Worm (Caenorhabditis elegans) whole organism, L4 larva: Measurements from ENCODE around the gene F57H12.5.

Experiments
- F26F4.8 ChIP-seq: fragments of 200-800 bp; sonication (Bioruptor generic); conservative IDR thresholded peaks from 2 replicates; pipeline ENCODE4 v1.3.6; 2022; ENCODE audit warnings: missing genetic modification characterization, missing compliant biosample characterization
- Y75B8A.6 ChIP-seq: fragments of 200-800 bp; sonication (Bioruptor generic); IDR thresholded peaks from 2 replicates; pipeline ENCODE4 v1.3.6; 2022; ENCODE audit warnings: missing genetic modification reagents, missing genetic modification characterization, missing compliant biosample characterization
- aha-1 ChIP-seq: fragments of 150-350 bp; peaks from one replicate; lab custom pipeline; 2014; ENCODE audit warnings: missing biosample characterization, missing genetic modification characterization
- ama-1 ChIP-seq: fragments of 150-350 bp; optimal IDR thresholded peaks from 2 replicates; lab custom pipeline; 2014; ENCODE audit warnings: inconsistent platforms, mixed read lengths
- attf-4 ChIP-seq: sonication (generic microtip); optimal IDR thresholded peaks from 3 replicates; lab custom pipeline; 2017; ENCODE audit warnings: missing biosample characterization, missing genetic modification characterization
- ceh-62 ChIP-seq: sonication (generic microtip); optimal IDR thresholded peaks from 2 replicates; lab custom pipeline; 2017; ENCODE audit warnings: missing biosample characterization, missing genetic modification characterization
- cey-2 ChIP-seq: sonication (generic microtip); optimal IDR thresholded peaks from 3 replicates; lab custom pipeline; 2017; ENCODE audit warnings: missing genetic modification characterization, mild to moderate bottlenecking, missing compliant biosample characterization, antibody characterized with exemption, borderline replicate concordance; ENCODE audit not compliant: insufficient read depth
- daf-12 ChIP-seq: fragments of 150-350 bp; optimal IDR thresholded peaks from 2 replicates; lab custom pipeline; 2014; ENCODE audit warnings: missing biosample characterization, missing genetic modification reagents, missing genetic modification characterization
- daf-16 ChIP-seq, 3 experiments: sonication (generic microtip); optimal IDR thresholded peaks; 2 replicates each; lab custom pipeline; 2016 to 2017; ENCODE audit warnings: missing genetic modification characterization in 3 of 3, missing genetic modification reagents in 3 of 3, mild to moderate bottlenecking in 2 of 3, missing compliant biosample characterization in 2 of 3, missing biosample characterization in 1 of 3, moderate library complexity in 1 of 3
- daf-8 ChIP-seq: fragments of 200-800 bp; sonication (Bioruptor generic); IDR thresholded peaks from 2 replicates; pipeline ENCODE4 v1.3.6; 2022; ENCODE audit warnings: missing genetic modification characterization, missing compliant biosample characterization
- dmd-6 ChIP-seq: fragments of 200-800 bp; sonication (Bioruptor generic); IDR thresholded peaks from 2 replicates; pipeline ENCODE4 v1.3.6; 2022; ENCODE audit warnings: missing genetic modification reagents, missing genetic modification characterization, missing compliant biosample characterization
- dmd-9 ChIP-seq: fragments of 200-800 bp; sonication (Bioruptor generic); IDR thresholded peaks from 2 replicates; pipeline ENCODE4 v1.3.6; 2022; ENCODE audit warnings: missing genetic modification reagents, missing genetic modification characterization, missing compliant biosample characterization
- dpl-1 ChIP-seq: fragments of 150-350 bp; optimal IDR thresholded peaks from 2 replicates; lab custom pipeline; 2014; ENCODE audit warnings: missing biosample characterization, missing genetic modification reagents, missing genetic modification characterization
- dve-1 ChIP-seq: sonication (generic microtip); optimal IDR thresholded peaks from 2 replicates; lab custom pipeline; 2017; ENCODE audit warnings: antibody characterized with exemption, mild to moderate bottlenecking, missing genetic modification characterization, missing compliant biosample characterization; ENCODE audit not compliant: insufficient read depth
- egl-43 ChIP-seq: fragments of 200-800 bp; sonication (Bioruptor generic); IDR thresholded peaks from 2 replicates; pipeline ENCODE4 v1.3.6; 2022; ENCODE audit warnings: missing genetic modification reagents, missing genetic modification characterization, missing compliant biosample characterization
- hlh-11 ChIP-seq: fragments of 200-800 bp; sonication (Bioruptor generic); optimal IDR thresholded peaks from 2 replicates; lab custom pipeline; 2018; ENCODE audit warnings: mild to moderate bottlenecking, missing genetic modification characterization, missing compliant biosample characterization
- lim-7 ChIP-seq: fragments of 200-800 bp; sonication (Bioruptor generic); IDR thresholded peaks from 2 replicates; pipeline ENCODE4 v1.3.6; 2022; ENCODE audit warnings: missing genetic modification characterization, missing compliant biosample characterization
- lin-15B ChIP-seq: fragments of 150-350 bp; sonication (generic microtip); optimal IDR thresholded peaks from 3 replicates; lab custom pipeline; 2014; ENCODE audit warnings: missing biosample characterization, missing genetic modification characterization
- lin-29 ChIP-seq: fragments of 200-800 bp; sonication (Bioruptor generic); IDR thresholded peaks from 2 replicates; pipeline ENCODE4 v1.3.6; 2022; ENCODE audit warnings: missing genetic modification reagents, missing genetic modification characterization, missing compliant biosample characterization
- lin-39 ChIP-seq: fragments of 150-350 bp; optimal IDR thresholded peaks from 2 replicates; lab custom pipeline; 2014; ENCODE audit warnings: missing biosample characterization, missing genetic modification reagents, missing genetic modification characterization
- lsy-2 ChIP-seq, 2 experiments: fragments of 150-350 bp in 1 of 2; sonication (generic microtip) in 1 of 2; optimal IDR thresholded peaks; 2 replicates each; lab custom pipeline; 2014 to 2017; ENCODE audit warnings: missing biosample characterization in 2 of 2, missing genetic modification characterization in 2 of 2
- madf-5 ChIP-seq, 2 experiments: fragments of 200-800 bp; sonication (Bioruptor generic); IDR thresholded peaks; 2 replicates each; pipeline ENCODE4 v1.3.6; 2022; ENCODE audit warnings: missing compliant biosample characterization in 2 of 2, missing genetic modification characterization in 2 of 2
- mdl-1 ChIP-seq, 2 experiments: fragments of 150-350 bp in 1 of 2; sonication (generic microtip) in 1 of 2; optimal IDR thresholded peaks; 2 replicates each; lab custom pipeline; 2014 to 2017; ENCODE audit warnings: missing biosample characterization in 2 of 2, missing genetic modification characterization in 2 of 2
- mep-1 ChIP-seq: fragments of 150-350 bp; sonication (generic microtip); optimal IDR thresholded peaks from 3 replicates; lab custom pipeline; 2014; ENCODE audit warnings: missing biosample characterization, missing genetic modification characterization
- mes-2 ChIP-seq: sonication (generic microtip); optimal IDR thresholded peaks from 2 replicates; lab custom pipeline; 2016; ENCODE audit warnings: missing genotype, mild to moderate bottlenecking, missing genetic modification characterization, missing compliant biosample characterization; ENCODE audit not compliant: poor library complexity, severe bottlenecking
- nhr-237 ChIP-seq: sonication (generic microtip); optimal IDR thresholded peaks from 2 replicates; lab custom pipeline; 2017; ENCODE audit warnings: missing biosample characterization, missing genetic modification characterization
- nhr-28 ChIP-seq: fragments of 150-350 bp; optimal IDR thresholded peaks from 2 replicates; lab custom pipeline; 2014; ENCODE audit warnings: missing biosample characterization, missing genetic modification characterization
- nhr-6 ChIP-seq: fragments of 150-350 bp; optimal IDR thresholded peaks from 2 replicates; lab custom pipeline; 2014; ENCODE audit warnings: missing biosample characterization, missing genetic modification characterization
- nhr-77 ChIP-seq: fragments of 150-350 bp; optimal IDR thresholded peaks from 2 replicates; lab custom pipeline; 2014; ENCODE audit warnings: missing biosample characterization, missing genetic modification characterization
- php-3 ChIP-seq: fragments of 200-800 bp; sonication (Bioruptor generic); IDR thresholded peaks from 2 replicates; pipeline ENCODE4 v1.3.6; 2022; ENCODE audit warnings: missing genetic modification reagents, missing genetic modification characterization, missing compliant biosample characterization
- rbr-2 ChIP-seq: sonication (generic microtip); optimal IDR thresholded peaks from 2 replicates; lab custom pipeline; 2016; ENCODE audit warnings: missing genotype, missing genetic modification characterization, missing compliant biosample characterization
- saeg-2 ChIP-seq: fragments of 200-800 bp; sonication (Bioruptor generic); IDR thresholded peaks from 2 replicates; pipeline ENCODE4 v1.3.6; 2022; ENCODE audit warnings: missing genetic modification reagents, missing genetic modification characterization, missing compliant biosample characterization
- sdz-12 ChIP-seq: fragments of 200-800 bp; sonication (Bioruptor generic); optimal IDR thresholded peaks from 2 replicates; lab custom pipeline; 2018; ENCODE audit warnings: mild to moderate bottlenecking, missing genetic modification characterization, missing compliant biosample characterization
- snpc-4 ChIP-seq: fragments of 150-350 bp; optimal IDR thresholded peaks from 2 replicates; lab custom pipeline; 2014; ENCODE audit warnings: missing biosample characterization, missing genetic modification characterization
- tra-1 ChIP-seq: fragments of 200-800 bp; sonication (Bioruptor generic); IDR thresholded peaks from 2 replicates; pipeline ENCODE4 v1.3.6; 2022; ENCODE audit warnings: missing genetic modification reagents, missing genetic modification characterization, missing compliant biosample characterization
- unc-62 ChIP-seq, 3 experiments: fragments of 150-350 bp in 1 of 3; sonication (generic microtip); optimal IDR thresholded peaks in 2 of 3; peaks in 1 of 3; 1 replicate in 1 of 3; 2 replicates in 2 of 3; lab custom pipeline; 2014 to 2017; ENCODE audit warnings: missing biosample characterization in 3 of 3, missing genetic modification characterization in 3 of 3, missing genetic modification reagents in 3 of 3, missing genotype in 1 of 3
- vab-7 ChIP-seq: fragments of 200-800 bp; sonication (Bioruptor generic); IDR thresholded peaks from 2 replicates; pipeline ENCODE4 v1.3.6; 2022; ENCODE audit warnings: missing genetic modification reagents, missing genetic modification characterization, missing compliant biosample characterization
- zag-1 ChIP-seq: fragments of 150-350 bp; optimal IDR thresholded peaks from 2 replicates; lab custom pipeline; 2014; ENCODE audit warnings: missing biosample characterization, missing genetic modification characterization
- zfp-2 ChIP-seq: sonication (generic microtip); optimal IDR thresholded peaks from 2 replicates; lab custom pipeline; 2016; ENCODE audit warnings: mild to moderate bottlenecking, missing genetic modification characterization, missing compliant biosample characterization
- zfp-3 ChIP-seq: fragments of 200-800 bp; sonication (Bioruptor generic); conservative IDR thresholded peaks from 2 replicates; pipeline ENCODE4 v1.3.6; 2022; ENCODE audit warnings: missing genetic modification reagents, missing genetic modification characterization, missing compliant biosample characterization
- ztf-11 ChIP-seq: fragments of 150-350 bp; optimal IDR thresholded peaks from 2 replicates; lab custom pipeline; 2014; ENCODE audit warnings: missing biosample characterization, missing genetic modification characterization
- ztf-7 ChIP-seq: fragments of 150-350 bp; optimal IDR thresholded peaks from 2 replicates; lab custom pipeline; 2014; ENCODE audit warnings: missing biosample characterization, missing genetic modification characterization

F57H12.5 gene

DNA sequence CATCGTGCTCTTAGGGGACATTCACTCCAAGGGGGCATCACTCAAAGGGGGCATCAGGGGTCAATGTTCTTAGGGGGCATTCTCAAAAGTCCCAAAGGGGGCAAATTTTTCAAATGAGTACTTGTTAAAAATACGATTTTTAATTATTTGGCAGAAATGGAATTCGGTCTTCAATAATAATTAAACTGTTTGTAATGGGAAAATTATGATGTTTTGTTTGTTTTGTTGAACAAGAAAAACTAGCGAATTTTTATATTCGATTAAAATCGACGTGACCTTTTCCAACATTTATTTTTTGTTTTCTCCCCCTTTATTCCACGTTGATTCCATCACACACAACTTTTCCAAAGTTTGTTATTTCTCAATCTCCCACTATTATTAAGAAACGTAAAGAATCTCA, at the start of gene F57H12.5:
Gene F57H12.5, plus strand, starts transcription at position 301 of the 400 bp plus-strand sequence.
- TF ChIP-seq Y75B8A.6 (GFP tag; lab: Robert Waterston, UW) = no peak

DNA sequence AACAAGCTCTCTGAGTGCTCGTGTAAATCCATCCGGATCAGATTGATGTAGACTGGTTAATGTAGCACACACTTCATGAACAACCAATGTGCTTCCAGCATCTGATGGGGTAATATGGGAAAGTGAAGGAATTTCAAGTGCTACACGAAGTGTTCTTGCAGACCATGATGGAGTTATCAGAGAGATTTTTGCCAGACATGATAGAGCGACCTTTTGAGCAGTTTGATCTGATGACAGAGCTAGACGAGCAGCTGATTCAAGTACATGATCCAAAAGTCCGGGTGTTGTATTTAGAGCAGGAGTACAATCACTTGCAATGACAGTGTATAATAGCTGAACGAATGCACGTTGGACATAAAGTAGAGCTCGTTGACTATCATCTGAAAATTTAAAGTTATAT, 49.2 kb upstream of the F57H12.5 start:
- TF ChIP-seq ztf-11 (tag; lab: Kevin White, UChicago) = no peak
- no peak for TF ChIP-seq F26F4.8
- no peak for TF ChIP-seq mes-2 (tag; lab: Kevin White, UChicago)
- TF ChIP-seq aha-1 (tag; lab: Kevin White, UChicago) = peak; percentile 95
- no peak for TF ChIP-seq ztf-7 (tag; lab: Kevin White, UChicago)
- peak in 1 of 2 experiments; percentile 83 for TF ChIP-seq unc-62 (GFP tag; optimal IDR thresholded peaks at IDR 0.05 in 1 of 2; lab: Kevin White, UChicago)
- no peak for TF ChIP-seq unc-62 (tag; optimal IDR thresholded peaks at IDR 0.05; lab: Kevin White, UChicago)
- no peak for TF ChIP-seq snpc-4 (tag; lab: Kevin White, UChicago)

DNA sequence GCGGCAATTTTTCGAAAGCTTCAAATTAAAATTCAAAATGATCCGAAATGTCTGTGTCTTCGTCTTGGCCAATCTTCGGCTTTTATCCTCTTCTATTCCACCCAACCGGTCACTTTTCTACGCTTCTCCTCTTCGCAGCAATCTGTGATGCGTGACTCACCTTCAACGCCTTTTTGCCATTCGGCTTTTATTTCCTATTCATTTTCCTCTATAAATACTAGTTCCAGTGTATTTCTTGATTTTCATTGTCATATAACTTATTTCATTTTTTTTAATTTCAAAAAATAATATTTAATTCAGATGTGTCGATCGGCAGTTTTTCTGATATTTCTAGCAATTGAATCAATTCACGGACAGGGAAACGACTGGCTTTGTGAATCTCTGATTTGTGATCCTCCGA, 47.0 kb upstream of the F57H12.5 start, which contains the start of gene C49H3.16:
Gene C49H3.16, plus strand, starts transcription at position 301 of the 400 bp plus-strand sequence.
- TF ChIP-seq unc-62 (GFP tag; optimal IDR thresholded peaks at IDR 0.05 in 1 of 2; lab: Kevin White, UChicago) (peak in 1 of 2 experiments; percentile 63), unc-62 (tag; optimal IDR thresholded peaks at IDR 0.05; lab: Kevin White, UChicago) (no peak), dmd-6 (GFP tag; lab: Robert Waterston, UW) (no peak)

DNA sequence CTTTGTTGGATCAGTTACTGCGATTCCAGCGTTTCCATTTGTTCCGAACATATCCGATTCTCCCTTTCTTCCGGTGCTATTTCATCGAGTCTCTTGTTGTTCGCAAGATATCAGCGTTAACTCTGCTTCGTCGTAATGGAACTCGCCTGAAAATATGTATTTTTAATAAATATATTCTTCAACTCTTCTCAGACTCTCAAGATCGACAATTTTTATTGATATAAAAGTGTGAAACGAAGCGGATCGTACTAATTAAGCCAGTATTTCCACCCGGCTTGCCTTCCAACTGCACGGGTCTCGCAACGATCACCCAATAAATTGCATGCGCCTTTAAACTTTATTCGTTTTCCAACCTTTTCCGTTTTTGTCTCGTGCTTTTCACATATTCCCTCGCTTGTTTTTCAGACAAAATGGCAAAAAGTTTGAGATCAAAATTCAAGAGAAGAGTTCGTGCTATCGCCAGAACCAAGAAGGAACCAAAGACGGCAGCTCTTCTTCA, 43.1 kb upstream of the F57H12.5 start, which contains the start of the genes xpo-3 and C49H3.3:
Gene xpo-3, minus strand, starts transcription at position 51 of the 499 bp plus-strand sequence.
Gene C49H3.3, plus strand, starts transcription at position 369 of the 499 bp plus-strand sequence.
- TF ChIP-seq hlh-11 (peak; percentile 27), lim-7 (no peak), dpl-1 (GFP tag; lab: Kevin White, UChicago) (peak; percentile 51), lin-29 (GFP tag; lab: Robert Waterston, UW) (no peak), nhr-6 (tag; lab: Kevin White, UChicago) (no peak), nhr-237 (tag; lab: Kevin White, UChicago) (no peak), php-3 (no peak), dve-1 (tag; lab: Kevin White, UChicago) (peak; percentile 38), attf-4 (tag; lab: Kevin White, UChicago) (no peak), egl-43 (GFP tag; lab: Robert Waterston, UW) (no peak), madf-5 (GFP tag; IDR thresholded peaks at IDR 0.05; lab: Robert Waterston, UW) (no peak), lsy-2 (tag; optimal IDR thresholded peaks at IDR 0.05; lab: Kevin White, UChicago) (peak in 1 of 2 experiments; percentile 82), F26F4.8 (no peak), ztf-7 (tag; lab: Kevin White, UChicago) (no peak), lin-15B (tag; lab: Kevin White, UChicago) (no peak), zfp-3 (GFP tag; lab: Robert Waterston, UW) (no peak), saeg-2 (GFP tag; lab: Robert Waterston, UW) (no peak), sdz-12 (GFP tag; lab: Kevin White, UChicago) (no peak), zfp-2 (tag; lab: Kevin White, UChicago) (no peak), daf-16 (GFP tag; optimal IDR thresholded peaks at IDR 0.05; lab: Kevin White, UChicago) (no peak), daf-16 (tag; optimal IDR thresholded peaks at IDR 0.05; lab: Kevin White, UChicago) (peak; percentile 42), nhr-28 (peak; percentile 10), rbr-2 (tag; lab: Kevin White, UChicago) (peak; percentile 15), dmd-9 (no peak), cey-2 (tag; lab: Kevin White, UChicago) (no peak), tra-1 (no peak), aha-1 (tag; lab: Kevin White, UChicago) (peak; percentile 51), mes-2 (tag; lab: Kevin White, UChicago) (peak; percentile 65), mdl-1 (tag; optimal IDR thresholded peaks at IDR 0.05; lab: Kevin White, UChicago) (peak in 1 of 2 experiments; percentile 54), vab-7 (no peak), daf-8 (GFP tag; lab: Robert Waterston, UW) (no peak), ztf-11 (tag; lab: Kevin White, UChicago) (no peak), unc-62 (GFP tag; optimal IDR thresholded peaks at IDR 0.05 in 1 of 2; lab: Kevin White, UChicago) (no peak), unc-62 (tag; optimal IDR thresholded peaks at IDR 0.05; lab: Kevin White, UChicago) (no peak), lin-39 (no peak), nhr-77 (tag; lab: Kevin White, UChicago) (peak; percentile 24), mep-1 (tag; lab: Kevin White, UChicago) (peak; percentile 52), zag-1 (tag; lab: Kevin White, UChicago) (no peak), dmd-6 (GFP tag; lab: Robert Waterston, UW) (no peak), ceh-62 (tag; lab: Kevin White, UChicago) (no peak), ama-1 (no peak), daf-12 (tag; lab: Kevin White, UChicago) (no peak)
